Worm (Caenorhabditis elegans) whole organism, L3 larva: ENCODE measurements around the gene ZK6.6.

Source experiments
- R02D3.7 ChIP-seq: fragments of 150-350 bp; optimal IDR thresholded peaks from 2 replicates; lab custom pipeline; 2014; ENCODE audit warnings: missing biosample characterization, missing genetic modification characterization
- ZK546.5 ChIP-seq: sonication (generic microtip); optimal IDR thresholded peaks from 2 replicates; lab custom pipeline; 2017; ENCODE audit warnings: missing biosample characterization, missing genetic modification characterization
- ama-1 ChIP-seq: fragments of 150-350 bp; optimal IDR thresholded peaks from 2 replicates; lab custom pipeline; 2018
- ceh-28 ChIP-seq: fragments of 150-350 bp; optimal IDR thresholded peaks from 2 replicates; lab custom pipeline; 2014; ENCODE audit warnings: missing biosample characterization, missing genetic modification reagents, missing genetic modification characterization
- ceh-9 ChIP-seq: sonication (generic microtip); optimal IDR thresholded peaks from 2 replicates; lab custom pipeline; 2018; ENCODE audit warnings: missing biosample characterization, missing genetic modification characterization
- egl-27 ChIP-seq: sonication (generic microtip); optimal IDR thresholded peaks from 4 replicates; lab custom pipeline; 2017; ENCODE audit warnings: missing biosample characterization, missing genetic modification reagents, missing genetic modification characterization
- elt-1 ChIP-seq: fragments of 150-350 bp; optimal IDR thresholded peaks from 2 replicates; lab custom pipeline; 2014; ENCODE audit warnings: missing biosample characterization, missing genetic modification characterization
- elt-2 ChIP-seq: sonication (generic microtip); optimal IDR thresholded peaks from 2 replicates; lab custom pipeline; 2016; ENCODE audit warnings: missing genetic modification reagents, mild to moderate bottlenecking, missing genetic modification characterization, missing compliant biosample characterization
- eor-1 ChIP-seq, 2 experiments: fragments of 150-350 bp; optimal IDR thresholded peaks; 2 replicates each; lab custom pipeline; 2014 to 2018; ENCODE audit warnings: missing biosample characterization in 2 of 2, missing genetic modification characterization in 2 of 2
- fkh-10 ChIP-seq: sonication (generic microtip); optimal IDR thresholded peaks from 2 replicates; lab custom pipeline; 2017; ENCODE audit warnings: missing biosample characterization, missing genetic modification reagents, missing genetic modification characterization
- fkh-2 ChIP-seq: fragments of 150-350 bp; optimal IDR thresholded peaks from 2 replicates; lab custom pipeline; 2014; ENCODE audit warnings: missing biosample characterization, missing genetic modification reagents, missing genetic modification characterization
- fos-1 ChIP-seq: fragments of 150-350 bp; optimal IDR thresholded peaks from 2 replicates; lab custom pipeline; 2014; ENCODE audit warnings: missing biosample characterization, missing genetic modification characterization
- hmg-11 ChIP-seq: sonication (generic microtip); optimal IDR thresholded peaks from 2 replicates; lab custom pipeline; 2016; ENCODE audit warnings: missing genetic modification characterization, missing compliant biosample characterization
- jun-1 ChIP-seq: fragments of 150-350 bp; optimal IDR thresholded peaks from 2 replicates; lab custom pipeline; 2014; ENCODE audit warnings: missing biosample characterization, missing genetic modification reagents, missing genetic modification characterization
- lin-15B ChIP-seq: fragments of 150-350 bp; optimal IDR thresholded peaks from 2 replicates; lab custom pipeline; 2014; ENCODE audit warnings: missing biosample characterization, missing genetic modification characterization
- lin-39 ChIP-seq: fragments of 150-350 bp; optimal IDR thresholded peaks from 2 replicates; lab custom pipeline; 2018; ENCODE audit warnings: missing biosample characterization, missing genetic modification reagents, missing genetic modification characterization
- lsy-12 ChIP-seq: sonication (generic microtip); optimal IDR thresholded peaks from 2 replicates; lab custom pipeline; 2016; ENCODE audit warnings: mild to moderate bottlenecking, missing genetic modification characterization, missing compliant biosample characterization
- mdl-1 ChIP-seq: fragments of 150-350 bp; optimal IDR thresholded peaks from 2 replicates; lab custom pipeline; 2014; ENCODE audit warnings: missing biosample characterization, missing genetic modification characterization
- mml-1 ChIP-seq: fragments of 150-350 bp; sonication (generic microtip); optimal IDR thresholded peaks from 3 replicates; lab custom pipeline; 2014; ENCODE audit warnings: missing biosample characterization, missing genetic modification characterization
- nfya-1 ChIP-seq: sonication (generic microtip); optimal IDR thresholded peaks from 2 replicates; lab custom pipeline; 2017; ENCODE audit warnings: missing genetic modification characterization, mild to moderate bottlenecking, missing compliant biosample characterization, antibody characterized with exemption, moderate library complexity; ENCODE audit not compliant: insufficient read depth
- nhr-11 ChIP-seq: fragments of 150-350 bp; optimal IDR thresholded peaks from 2 replicates; lab custom pipeline; 2014; ENCODE audit warnings: missing biosample characterization, missing genetic modification characterization
- nhr-12 ChIP-seq: fragments of 150-350 bp; optimal IDR thresholded peaks from 2 replicates; lab custom pipeline; 2014; ENCODE audit warnings: missing biosample characterization, missing genetic modification characterization
- nhr-23 ChIP-seq: fragments of 150-350 bp; optimal IDR thresholded peaks from 2 replicates; lab custom pipeline; 2014; ENCODE audit warnings: missing biosample characterization, missing genetic modification reagents, missing genetic modification characterization
- nhr-25 ChIP-seq: sonication (generic microtip); optimal IDR thresholded peaks from 2 replicates; lab custom pipeline; 2017; ENCODE audit warnings: missing biosample characterization, missing genetic modification characterization
- nhr-28 ChIP-seq: fragments of 150-350 bp; optimal IDR thresholded peaks from 2 replicates; lab custom pipeline; 2014; ENCODE audit warnings: missing biosample characterization, missing genetic modification characterization
- nhr-43 ChIP-seq: sonication (generic microtip); optimal IDR thresholded peaks from 2 replicates; lab custom pipeline; 2016; ENCODE audit warnings: mild to moderate bottlenecking, missing genetic modification characterization, missing compliant biosample characterization; ENCODE audit not compliant: poor library complexity, severe bottlenecking
- nhr-77 ChIP-seq: fragments of 150-350 bp; optimal IDR thresholded peaks from 2 replicates; lab custom pipeline; 2014; ENCODE audit warnings: missing biosample characterization, missing genetic modification characterization
- pha-4 ChIP-seq: fragments of 150-350 bp; optimal IDR thresholded peaks from 2 replicates; lab custom pipeline; 2014; ENCODE audit warnings: missing biosample characterization, missing genetic modification reagents, missing genetic modification characterization
- pqm-1 ChIP-seq: fragments of 150-350 bp; optimal IDR thresholded peaks from 2 replicates; lab custom pipeline; 2017; ENCODE audit warnings: missing biosample characterization, missing genetic modification characterization, inconsistent platforms
- sea-2 ChIP-seq: fragments of 150-350 bp; sonication (generic microtip); optimal IDR thresholded peaks from 4 replicates; lab custom pipeline; 2014; ENCODE audit warnings: missing biosample characterization, missing genetic modification reagents, missing genetic modification characterization
- skn-1 ChIP-seq: fragments of 150-350 bp; optimal IDR thresholded peaks from 2 replicates; lab custom pipeline; 2014; ENCODE audit warnings: missing biosample characterization, missing genetic modification characterization
- snpc-4 ChIP-seq: fragments of 150-350 bp; optimal IDR thresholded peaks from 2 replicates; lab custom pipeline; 2014; ENCODE audit warnings: missing biosample characterization, missing genetic modification characterization
- unc-39 ChIP-seq: sonication (generic microtip); optimal IDR thresholded peaks from 4 replicates; lab custom pipeline; 2017; ENCODE audit warnings: missing biosample characterization, missing genetic modification characterization
- zag-1 ChIP-seq: fragments of 150-350 bp; optimal IDR thresholded peaks from 2 replicates; lab custom pipeline; 2014; ENCODE audit warnings: missing biosample characterization, missing genetic modification characterization
- ztf-4 ChIP-seq: fragments of 150-350 bp; optimal IDR thresholded peaks from 2 replicates; lab custom pipeline; 2014; ENCODE audit warnings: missing biosample characterization, missing genetic modification characterization

ZK6.6 gene

DNA sequence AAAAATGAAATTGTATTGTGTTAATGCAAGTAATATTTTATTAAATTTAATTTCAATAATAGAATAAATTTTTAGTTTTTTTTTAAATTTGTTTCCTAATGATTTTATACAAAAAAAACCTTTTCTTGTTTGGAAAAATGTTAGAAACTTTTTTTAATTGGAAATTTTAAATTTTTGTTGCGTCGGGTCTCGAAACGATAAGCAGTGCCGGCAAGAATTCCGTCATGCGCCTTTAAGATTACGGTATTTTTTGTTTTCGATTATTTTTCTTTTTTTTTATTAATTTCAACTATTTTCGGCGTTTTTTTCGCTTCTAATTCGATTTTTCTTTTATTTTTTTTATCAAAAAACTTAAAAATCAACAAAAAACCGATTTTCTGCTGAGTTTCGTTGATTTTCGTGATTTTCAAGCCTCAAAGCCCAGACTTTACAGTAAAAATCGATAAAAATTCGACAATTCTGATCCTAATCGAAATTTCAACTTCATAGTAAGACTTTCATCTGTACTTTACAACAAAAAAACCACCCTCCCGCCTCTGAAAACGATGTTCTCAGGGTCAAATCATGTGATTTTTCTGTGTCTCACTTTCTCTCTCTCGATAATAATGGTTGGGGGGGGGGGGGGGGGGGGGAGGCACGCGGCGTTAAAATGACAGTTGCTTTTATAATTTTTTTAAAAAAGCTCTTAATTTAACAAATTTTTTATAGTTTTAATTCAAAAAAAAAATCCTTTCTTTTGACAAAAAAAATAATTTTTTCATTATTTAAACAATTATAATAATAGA lies 40.7 kb upstream of the ZK6.6 start:
- TF ChIP-seq lin-15B (tag; lab: Kevin White, UChicago) = no peak
- no peak for TF ChIP-seq R02D3.7 (tag; lab: Kevin White, UChicago)
- no peak for TF ChIP-seq lin-39 (tag; lab: Kevin White, UChicago)

DNA sequence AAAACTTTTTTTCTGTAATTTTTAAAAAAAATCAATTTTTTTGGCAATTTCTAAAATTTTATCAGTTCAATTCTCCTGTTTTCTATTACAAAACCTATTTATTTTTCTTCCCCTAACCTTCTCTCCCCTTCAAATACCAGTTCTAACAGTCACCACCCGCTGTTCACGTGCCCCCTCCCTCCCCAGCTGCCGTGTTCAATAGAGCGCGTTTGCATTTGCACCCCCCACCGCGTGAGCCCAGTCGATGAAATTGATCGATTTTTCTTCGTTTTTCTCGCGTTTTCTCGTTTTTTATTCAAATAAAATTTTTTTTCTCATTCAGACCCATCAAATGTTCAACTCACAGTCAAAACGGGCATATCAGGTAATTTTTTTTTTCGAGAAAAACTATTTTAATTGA lies 39.4 kb upstream of the ZK6.6 start, which contains the start of gene atg-9:
Gene atg-9 (plus strand): TSS at position 332 of the 400 bp plus-strand sequence.
- TF ChIP-seq ceh-28 (peak; percentile 59), ama-1 (lab: Kevin White, UChicago) (peak; percentile 70), hmg-11 (tag; lab: Kevin White, UChicago) (peak; percentile 76), lsy-12 (tag; lab: Kevin White, UChicago) (peak; percentile 55), nhr-23 (tag; lab: Kevin White, UChicago) (peak; percentile 77), jun-1 (tag; lab: Kevin White, UChicago) (peak; percentile 42), nhr-25 (peak; percentile 86), pqm-1 (tag; lab: Kevin White, UChicago) (peak; percentile 4), snpc-4 (tag; lab: Kevin White, UChicago) (peak; percentile 78), nhr-12 (no peak), unc-39 (no peak), mml-1 (tag; lab: Kevin White, UChicago) (peak; percentile 46), R02D3.7 (tag; lab: Kevin White, UChicago) (peak; percentile 38), pha-4 (tag; lab: Kevin White, UChicago) (peak; percentile 89), eor-1 (tag; optimal IDR thresholded peaks at IDR 0.05; lab: Kevin White, UChicago) (no peak), skn-1 (no peak), ztf-4 (tag; lab: Kevin White, UChicago) (peak; percentile 40), lin-15B (tag; lab: Kevin White, UChicago) (peak; percentile 80), nhr-43 (no peak), sea-2 (GFP tag; lab: Kevin White, UChicago) (no peak), zag-1 (tag; lab: Kevin White, UChicago) (no peak), fkh-10 (GFP tag; lab: Kevin White, UChicago) (no peak), nhr-28 (no peak), ZK546.5 (tag; lab: Kevin White, UChicago) (no peak), mdl-1 (tag; lab: Kevin White, UChicago) (peak; percentile 78), nhr-77 (no peak), lin-39 (tag; lab: Kevin White, UChicago) (peak; percentile 74), nfya-1 (peak; percentile 75), fkh-2 (tag; lab: Kevin White, UChicago) (no peak), elt-2 (tag; lab: Kevin White, UChicago) (peak; percentile 59)

DNA sequence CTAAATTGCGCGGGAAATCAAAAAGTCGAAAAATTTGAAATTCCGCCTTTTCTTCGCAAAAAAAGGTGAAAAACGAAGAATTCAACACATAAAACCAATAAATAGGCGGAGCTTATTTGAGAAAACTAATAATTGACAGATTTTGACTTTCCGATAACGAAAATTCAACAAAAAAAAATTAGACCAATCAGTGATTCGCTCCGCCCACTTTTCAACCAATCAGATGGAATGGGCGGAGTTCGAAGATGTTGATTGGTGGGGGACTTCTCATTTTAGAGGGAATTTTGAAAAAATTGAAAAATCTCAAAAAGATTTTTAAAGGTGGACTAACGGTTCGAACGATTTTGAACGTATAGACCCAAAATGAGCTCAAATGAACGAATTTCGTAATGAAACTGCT lies 37.7 kb upstream of the ZK6.6 start:
- TF ChIP-seq ZK546.5 (tag; lab: Kevin White, UChicago) (no peak), nfya-1 (peak; percentile 76)

DNA sequence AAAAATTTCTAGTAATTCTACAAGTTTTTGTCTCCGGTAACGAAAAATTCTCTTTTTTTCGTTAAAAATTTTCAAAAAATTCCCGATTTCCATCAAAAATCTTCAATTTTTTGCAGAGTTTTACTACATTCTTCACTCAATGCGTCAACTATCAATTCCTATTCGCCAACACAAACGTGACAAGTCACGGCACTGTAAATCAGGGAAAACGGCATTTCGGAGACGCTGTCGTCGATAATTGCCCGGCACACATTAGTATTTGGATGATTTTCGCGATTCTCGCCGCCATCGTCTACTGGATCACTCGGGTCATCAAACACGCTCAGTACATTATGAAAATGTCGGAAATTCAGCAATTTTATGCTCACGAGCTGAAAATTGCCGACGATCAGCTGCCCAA lies 36.7 kb upstream of the ZK6.6 start:
- no peak for TF ChIP-seq ceh-9 (tag; lab: Kevin White, UChicago)
- TF ChIP-seq lin-39 (tag; lab: Kevin White, UChicago) = no peak
- TF ChIP-seq egl-27 = no peak
- TF ChIP-seq fos-1 (tag; lab: Kevin White, UChicago) = no peak
- TF ChIP-seq nhr-11 = no peak
- TF ChIP-seq nhr-25 = no peak
- no peak for TF ChIP-seq jun-1 (tag; lab: Kevin White, UChicago)
- no peak for TF ChIP-seq elt-1 (tag; lab: Kevin White, UChicago)
- no peak for TF ChIP-seq elt-2 (tag; lab: Kevin White, UChicago)
- no peak for TF ChIP-seq eor-1 (tag; optimal IDR thresholded peaks at IDR 0.05; lab: Kevin White, UChicago)
- no peak for TF ChIP-seq nfya-1
- TF ChIP-seq zag-1 (tag; lab: Kevin White, UChicago) = no peak
- no peak for TF ChIP-seq mdl-1 (tag; lab: Kevin White, UChicago)
